Worm (Caenorhabditis elegans): ENCODE measurements around the gene arrd-6.
A peak's percentile ranks its signal among the peaks of the same experiment; 100 is the strongest.

ce11 chrII:11184757-11185341, 42.3 kb downstream of the arrd-6 start, which contains the start of gene lir-3:
- TF ChIP-seq nhr-11 (tag; optimal IDR thresholded peaks at IDR 0.05): no peak
- no peak for TF ChIP-seq fkh-2 (tag; optimal IDR thresholded peaks at IDR 0.05)
- TF ChIP-seq tbx-2 (tag; optimal IDR thresholded peaks at IDR 0.05): no peak
- TF ChIP-seq fos-1 (tag; optimal IDR thresholded peaks at IDR 0.05): no peak
- no peak for TF ChIP-seq elt-3 (tag; optimal IDR thresholded peaks at IDR 0.05)
- TF ChIP-seq ztf-4 (tag; optimal IDR thresholded peaks at IDR 0.05): no peak
- TF ChIP-seq lin-39 (tag; optimal IDR thresholded peaks at IDR 0.05): no peak
- TF ChIP-seq snpc-4 (tag; optimal IDR thresholded peaks at IDR 0.05): peak; percentile 21
- no peak for TF ChIP-seq ama-1 (optimal IDR thresholded peaks at IDR 0.05)
- TF ChIP-seq ztf-11 (tag; optimal IDR thresholded peaks at IDR 0.05): no peak
- TF ChIP-seq nhr-76 (tag; optimal IDR thresholded peaks at IDR 0.05): no peak
- no peak for TF ChIP-seq unc-39 (tag; optimal IDR thresholded peaks at IDR 0.05)
- no peak for TF ChIP-seq sea-2 (GFP tag; optimal IDR thresholded peaks at IDR 0.05)

All from whole organism, L3 larva.